Worm (Caenorhabditis elegans) whole organism, late embryonic: ENCODE data around the gene inx-8.

Source experiments
- F13H6.1 ChIP-seq: sonication (generic microtip); optimal IDR thresholded peaks from 2 replicates; lab custom pipeline; 2016; ENCODE audit warnings: missing genetic modification characterization, missing compliant biosample characterization
- K02D7.2 ChIP-seq: sonication (generic microtip); optimal IDR thresholded peaks from 2 replicates; lab custom pipeline; 2017; ENCODE audit warnings: mild to moderate bottlenecking, missing genetic modification characterization, missing compliant biosample characterization
- T23F11.4 ChIP-seq: fragments of 200-800 bp; sonication (Bioruptor generic); optimal IDR thresholded peaks from 2 replicates; lab custom pipeline; 2018; ENCODE audit warnings: mild to moderate bottlenecking, missing genetic modification characterization, missing compliant biosample characterization
- Y22D7AL.16 ChIP-seq: sonication (generic microtip); optimal IDR thresholded peaks from 2 replicates; lab custom pipeline; 2016; ENCODE audit warnings: missing genetic modification characterization, missing compliant biosample characterization
- ceh-14 ChIP-seq: sonication (generic microtip); optimal IDR thresholded peaks from 2 replicates; lab custom pipeline; 2016; ENCODE audit warnings: missing genotype, missing genetic modification characterization, missing compliant biosample characterization
- ceh-18 ChIP-seq: sonication (generic microtip); optimal IDR thresholded peaks from 2 replicates; lab custom pipeline; 2016; ENCODE audit warnings: missing genetic modification characterization, missing compliant biosample characterization
- ceh-2 ChIP-seq: sonication (generic microtip); optimal IDR thresholded peaks from 2 replicates; lab custom pipeline; 2016; ENCODE audit warnings: missing genotype, missing genetic modification characterization, missing compliant biosample characterization
- ceh-22 ChIP-seq: sonication (generic microtip); optimal IDR thresholded peaks from 2 replicates; lab custom pipeline; 2017; ENCODE audit warnings: missing biosample characterization, missing genetic modification characterization
- ceh-30 ChIP-seq: fragments of 150-350 bp; optimal IDR thresholded peaks from 2 replicates; lab custom pipeline; 2014; ENCODE audit warnings: missing biosample characterization, missing genetic modification characterization
- ceh-31 ChIP-seq: sonication (generic microtip); optimal IDR thresholded peaks from 2 replicates; lab custom pipeline; 2016; ENCODE audit warnings: missing genetic modification characterization, missing compliant biosample characterization
- ceh-34 ChIP-seq: sonication (generic microtip); optimal IDR thresholded peaks from 2 replicates; lab custom pipeline; 2016; ENCODE audit warnings: mild to moderate bottlenecking, missing genetic modification characterization, missing compliant biosample characterization
- ceh-9 ChIP-seq: sonication (generic microtip); optimal IDR thresholded peaks from 2 replicates; lab custom pipeline; 2016; ENCODE audit warnings: mild to moderate bottlenecking, missing genetic modification characterization, inconsistent platforms, missing compliant biosample characterization
- che-1 ChIP-seq: sonication (generic microtip); optimal IDR thresholded peaks from 2 replicates; lab custom pipeline; 2016; ENCODE audit warnings: mild to moderate bottlenecking, missing genetic modification characterization, missing compliant biosample characterization
- dmd-4 ChIP-seq: sonication (generic microtip); optimal IDR thresholded peaks from 2 replicates; lab custom pipeline; 2016; ENCODE audit warnings: borderline replicate concordance, missing genetic modification characterization, missing compliant biosample characterization
- elt-2 ChIP-seq: sonication (generic microtip); optimal IDR thresholded peaks from 2 replicates; lab custom pipeline; 2016; ENCODE audit warnings: missing genetic modification reagents, missing genetic modification characterization, missing compliant biosample characterization
- elt-4 ChIP-seq: sonication (generic microtip); optimal IDR thresholded peaks from 2 replicates; lab custom pipeline; 2016; ENCODE audit warnings: missing genetic modification characterization, missing compliant biosample characterization
- fkh-6 ChIP-seq: sonication (generic microtip); optimal IDR thresholded peaks from 2 replicates; lab custom pipeline; 2016; ENCODE audit warnings: missing genetic modification characterization, missing compliant biosample characterization
- gmeb-2 ChIP-seq: sonication (generic microtip); optimal IDR thresholded peaks from 2 replicates; lab custom pipeline; 2016; ENCODE audit warnings: missing genetic modification characterization, inconsistent platforms, missing compliant biosample characterization
- madf-2 ChIP-seq: sonication (generic microtip); optimal IDR thresholded peaks from 2 replicates; lab custom pipeline; 2017; ENCODE audit warnings: missing genetic modification characterization, missing compliant biosample characterization
- nfya-1 ChIP-seq: sonication (generic microtip); optimal IDR thresholded peaks from 2 replicates; lab custom pipeline; 2017; ENCODE audit warnings: missing genetic modification characterization, mild to moderate bottlenecking, missing compliant biosample characterization, antibody characterized with exemption, moderate library complexity
- nhr-232 ChIP-seq: sonication (generic microtip); optimal IDR thresholded peaks from 2 replicates; lab custom pipeline; 2016; ENCODE audit warnings: missing genetic modification characterization, missing compliant biosample characterization
- pag-3 ChIP-seq: sonication (generic microtip); optimal IDR thresholded peaks from 2 replicates; lab custom pipeline; 2016; ENCODE audit warnings: missing compliant biosample characterization, missing genetic modification characterization, borderline replicate concordance
- pha-2 ChIP-seq: sonication (generic microtip); optimal IDR thresholded peaks from 2 replicates; lab custom pipeline; 2017; ENCODE audit warnings: mild to moderate bottlenecking, missing genetic modification characterization, missing compliant biosample characterization
- pha-4 ChIP-seq: fragments of 150-350 bp; optimal IDR thresholded peaks from 2 replicates; lab custom pipeline; 2018; ENCODE audit warnings: missing biosample characterization, missing genetic modification reagents, missing genetic modification characterization
- pros-1 ChIP-seq: fragments of 150-350 bp; optimal IDR thresholded peaks from 2 replicates; lab custom pipeline; 2014; ENCODE audit warnings: missing biosample characterization, missing genetic modification reagents, missing genetic modification characterization
- rnt-1 ChIP-seq: sonication (generic microtip); optimal IDR thresholded peaks from 2 replicates; lab custom pipeline; 2016; ENCODE audit warnings: missing genetic modification characterization, missing compliant biosample characterization
- sox-4 ChIP-seq: sonication (generic microtip); optimal IDR thresholded peaks from 2 replicates; lab custom pipeline; 2017; ENCODE audit warnings: mild to moderate bottlenecking, missing genetic modification characterization, inconsistent platforms, missing compliant biosample characterization
- tbx-2 ChIP-seq: sonication (generic microtip); optimal IDR thresholded peaks from 2 replicates; lab custom pipeline; 2016; ENCODE audit warnings: missing genetic modification characterization, missing compliant biosample characterization
- tbx-7 ChIP-seq: sonication (generic microtip); optimal IDR thresholded peaks from 2 replicates; lab custom pipeline; 2016; ENCODE audit warnings: missing genotype, missing genetic modification characterization, missing compliant biosample characterization
- ttx-3 ChIP-seq: sonication (generic microtip); optimal IDR thresholded peaks from 2 replicates; lab custom pipeline; 2016; ENCODE audit warnings: missing genetic modification reagents, missing genetic modification characterization, missing compliant biosample characterization
- unc-42 ChIP-seq: sonication (generic microtip); optimal IDR thresholded peaks from 2 replicates; lab custom pipeline; 2016; ENCODE audit warnings: missing genotype, missing genetic modification characterization, missing compliant biosample characterization
- unc-86 ChIP-seq: sonication (generic microtip); optimal IDR thresholded peaks from 2 replicates; lab custom pipeline; 2016; ENCODE audit warnings: missing genetic modification characterization, missing compliant biosample characterization
- zip-5 ChIP-seq: sonication (generic microtip); optimal IDR thresholded peaks from 2 replicates; lab custom pipeline; 2016; ENCODE audit warnings: missing genetic modification characterization, missing compliant biosample characterization
- ztf-16 ChIP-seq: sonication (generic microtip); optimal IDR thresholded peaks from 2 replicates; lab custom pipeline; 2017; ENCODE audit warnings: missing genetic modification characterization, missing compliant biosample characterization

The inx-8 gene

ce11 chrIV:11656144-11656780 is 17.4 kb upstream of the inx-8 start, which contains the start of gene ZK809.5:
Gene ZK809.5 (plus strand): TSS chrIV:11656730.
- TF ChIP-seq ceh-22 (tag; lab: Kevin White, UChicago) (no peak), ceh-2 (tag; lab: Kevin White, UChicago) (no peak), nfya-1 (tag; lab: Kevin White, UChicago) (peak; percentile 12), ceh-34 (tag; lab: Kevin White, UChicago) (no peak), elt-2 (peak; percentile 9), madf-2 (tag; lab: Kevin White, UChicago) (no peak), ceh-14 (tag; lab: Kevin White, UChicago) (no peak)
- TF ChIP-seq, all 69 proteins: peak for 2

- TF ChIP-seq ceh-30: no peak
- TF ChIP-seq ceh-34 (tag; lab: Kevin White, UChicago): no peak
- TF ChIP-seq tbx-7 (tag; lab: Kevin White, UChicago): no peak
- TF ChIP-seq gmeb-2: no peak
- no peak for TF ChIP-seq che-1 (tag; lab: Kevin White, UChicago)
- TF ChIP-seq tbx-2 (tag; lab: Kevin White, UChicago): no peak
- TF ChIP-seq unc-86: no peak
- no peak for TF ChIP-seq fkh-6
Observed at ce11 chrIV:11659794-11660312, 13.8 kb upstream of the inx-8 start, which contains the start of gene ZK792.1. Gene ZK792.1 (plus strand): TSS chrIV:11659844.

ce11 chrIV:11665010-11665409 is 8.6 kb upstream of the inx-8 start, which contains the start of gene ZK809.9:
Gene ZK809.9 (plus strand): TSS chrIV:11665310.
- no peak for TF ChIP-seq F13H6.1 (tag; lab: Kevin White, UChicago)
- TF ChIP-seq ztf-16 (tag; lab: Kevin White, UChicago): no peak
- no peak for TF ChIP-seq dmd-4 (tag; lab: Kevin White, UChicago)
- no peak for TF ChIP-seq elt-4
- no peak for TF ChIP-seq ceh-14 (tag; lab: Kevin White, UChicago)
- TF ChIP-seq T23F11.4 (GFP tag; lab: Kevin White, UChicago): no peak
- no peak for TF ChIP-seq Y22D7AL.16
- no peak for TF ChIP-seq rnt-1 (tag; lab: Kevin White, UChicago)

ce11 chrIV:11668001-11668400 is 5.6 kb upstream of the inx-8 start, which contains the start of gene atg-4.2:
Gene atg-4.2 (plus strand): TSS chrIV:11668024.
- no peak for TF ChIP-seq ttx-3 (tag; lab: Kevin White, UChicago)
- no peak for TF ChIP-seq fkh-6
- TF ChIP-seq ceh-22 (tag; lab: Kevin White, UChicago): no peak
- TF ChIP-seq K02D7.2 (tag; lab: Kevin White, UChicago): no peak
- no peak for TF ChIP-seq unc-42 (tag; lab: Kevin White, UChicago)
- no peak for TF ChIP-seq tbx-2 (tag; lab: Kevin White, UChicago)

ce11 chrIV:11676054-11676453 is 2.4 kb downstream of the inx-8 start, which contains the start of gene inx-9:
Gene inx-9 (plus strand): TSS chrIV:11676354.
- no peak for TF ChIP-seq zip-5
- no peak for TF ChIP-seq ceh-9 (tag; lab: Kevin White, UChicago)
- no peak for TF ChIP-seq nhr-232
- no peak for TF ChIP-seq pag-3
- TF ChIP-seq ceh-18 (tag; lab: Kevin White, UChicago): no peak
- TF ChIP-seq pros-1 (tag; lab: Kevin White, UChicago): no peak
- no peak for TF ChIP-seq madf-2 (tag; lab: Kevin White, UChicago)
- TF ChIP-seq sox-4 (tag; lab: Kevin White, UChicago): no peak
- TF ChIP-seq pha-4 (tag; lab: Kevin White, UChicago): no peak
- TF ChIP-seq ceh-31 (tag; lab: Kevin White, UChicago): no peak
- no peak for TF ChIP-seq pha-2
